Fruit fly (Drosophila melanogaster) whole organism, embryonic: ENCODE data around the gene Snapin.

Experiments
- BEAF-32 ChIP-seq: fragments of 200-800 bp; sonication (Bioruptor generic); optimal IDR thresholded peaks from 3 replicates; lab custom pipeline; 2017; ENCODE audit warnings: missing biosample characterization, missing genetic modification characterization, mild to moderate bottlenecking, moderate library complexity, missing genetic modification reagents
- CG10267 ChIP-seq: fragments of 200-800 bp; sonication (Bioruptor generic); optimal IDR thresholded peaks from 2 replicates; lab custom pipeline; 2018; ENCODE audit warnings: missing biosample characterization, mild to moderate bottlenecking, missing genetic modification characterization, moderate library complexity
- CG11247 ChIP-seq: fragments of 200-800 bp; sonication (Bioruptor generic); IDR thresholded peaks from 2 replicates; pipeline ENCODE4 v1.3.6; 2022; ENCODE audit warnings: missing biosample characterization, missing genetic modification characterization
- CG12659 ChIP-seq: fragments of 200-800 bp; sonication (Bioruptor generic); optimal IDR thresholded peaks from 3 replicates; lab custom pipeline; 2017; ENCODE audit warnings: mild to moderate bottlenecking, missing biosample characterization, missing genetic modification reagents, missing genetic modification characterization
- CG14710 ChIP-seq: fragments of 200-800 bp; sonication (Bioruptor generic); optimal IDR thresholded peaks from 3 replicates; lab custom pipeline; 2019; ENCODE audit warnings: missing biosample characterization, mild to moderate bottlenecking, missing genetic modification characterization, moderate library complexity
- CG15514 ChIP-seq: fragments of 200-800 bp; sonication (Bioruptor generic); optimal IDR thresholded peaks from 3 replicates; lab custom pipeline; 2017; ENCODE audit warnings: missing biosample characterization, missing genetic modification characterization, mild to moderate bottlenecking, moderate library complexity, missing genetic modification reagents
- CG17361 ChIP-seq: fragments of 200-800 bp; sonication (Bioruptor generic); IDR thresholded peaks from 3 replicates; pipeline ENCODE4 v1.3.6; 2022; ENCODE audit warnings: missing biosample characterization, missing genetic modification characterization
- CG17829 ChIP-seq: fragments of 200-800 bp; optimal IDR thresholded peaks from 2 replicates; lab custom pipeline; 2019; ENCODE audit warnings: missing biosample characterization, mild to moderate bottlenecking, missing genetic modification characterization, moderate library complexity
- CG2116 ChIP-seq: fragments of 200-800 bp; sonication (Bioruptor generic); optimal IDR thresholded peaks from 3 replicates; lab custom pipeline; 2018; ENCODE audit warnings: missing biosample characterization, mild to moderate bottlenecking, missing genetic modification characterization
- CG34224 ChIP-seq: fragments of 200-800 bp; sonication (Bioruptor generic); IDR thresholded peaks from 3 replicates; pipeline ENCODE4 v1.3.6; 2022; ENCODE audit warnings: missing biosample characterization, missing genetic modification characterization; ENCODE audit not compliant: partially characterized antibody
- CG3847 ChIP-seq: fragments of 200-800 bp; sonication (Bioruptor generic); IDR thresholded peaks from 2 replicates; pipeline ENCODE4 v1.3.6; 2022; ENCODE audit warnings: missing biosample characterization, missing genetic modification characterization
- CG3995 ChIP-seq: fragments of 200-800 bp; sonication (Bioruptor generic); optimal IDR thresholded peaks from 3 replicates; lab custom pipeline; 2016; ENCODE audit warnings: missing biosample characterization, missing genetic modification characterization
- CG4617 ChIP-seq: fragments of 200-800 bp; sonication (Bioruptor generic); optimal IDR thresholded peaks from 3 replicates; lab custom pipeline; 2016; ENCODE audit warnings: missing biosample characterization, missing genetic modification characterization, borderline replicate concordance
- CG7745 ChIP-seq: fragments of 200-800 bp; sonication (Bioruptor generic); optimal IDR thresholded peaks from 2 replicates; lab custom pipeline; 2018; ENCODE audit warnings: missing biosample characterization, mild to moderate bottlenecking, missing genetic modification characterization, moderate library complexity
- CG9437 ChIP-seq: fragments of 200-800 bp; sonication (Bioruptor generic); optimal IDR thresholded peaks from 2 replicates; lab custom pipeline; 2018; ENCODE audit warnings: missing biosample characterization, mild to moderate bottlenecking, missing genetic modification characterization
- CG9797 ChIP-seq: fragments of 200-800 bp; sonication (Bioruptor generic); optimal IDR thresholded peaks from 3 replicates; lab custom pipeline; 2018; ENCODE audit warnings: missing biosample characterization, mild to moderate bottlenecking, missing genetic modification characterization
- CHES-1-like ChIP-seq: fragments of 200-800 bp; sonication (Bioruptor generic); optimal IDR thresholded peaks from 2 replicates; lab custom pipeline; 2016; ENCODE audit warnings: missing biosample characterization, missing genetic modification characterization
- Dll ChIP-seq: fragments of 200-800 bp; sonication (Bioruptor generic); IDR thresholded peaks from 4 replicates; pipeline ENCODE4 v1.3.6; 2022; ENCODE audit warnings: missing biosample characterization, missing genetic modification characterization; ENCODE audit not compliant: partially characterized antibody
- Dp ChIP-seq: fragments of 200-800 bp; sonication (Bioruptor generic); optimal IDR thresholded peaks from 2 replicates; lab custom pipeline; 2018; ENCODE audit warnings: missing biosample characterization, mild to moderate bottlenecking, missing genetic modification characterization, moderate library complexity
- E2f1 ChIP-seq: fragments of 200-800 bp; sonication (Bioruptor generic); IDR thresholded peaks from 2 replicates; pipeline ENCODE4 v1.3.6; 2022; ENCODE audit warnings: missing biosample characterization, missing genetic modification characterization
- E2f2 ChIP-seq: fragments of 200-800 bp; sonication (Bioruptor generic); IDR thresholded peaks from 2 replicates; pipeline ENCODE4 v1.3.6; 2022; ENCODE audit warnings: missing biosample characterization, missing genetic modification characterization
- Elba2 ChIP-seq: fragments of 200-800 bp; sonication (Bioruptor generic); optimal IDR thresholded peaks from 3 replicates; lab custom pipeline; 2016; ENCODE audit warnings: missing biosample characterization, missing genetic modification characterization
- Fer1 ChIP-seq: fragments of 200-800 bp; sonication (Bioruptor generic); optimal IDR thresholded peaks from 2 replicates; lab custom pipeline; 2017; ENCODE audit warnings: missing biosample characterization, mild to moderate bottlenecking, missing genetic modification characterization
- Lhr ChIP-seq: fragments of 200-800 bp; sonication (Bioruptor generic); optimal IDR thresholded peaks from 3 replicates; lab custom pipeline; 2017; ENCODE audit warnings: mild to moderate bottlenecking, missing biosample characterization, missing genetic modification reagents, missing genetic modification characterization
- MBD-R2 ChIP-seq: fragments of 200-800 bp; sonication (Bioruptor generic); IDR thresholded peaks from 2 replicates; pipeline ENCODE4 v1.3.6; 2022; ENCODE audit warnings: missing biosample characterization, missing genetic modification characterization
- MESR4 ChIP-seq: fragments of 200-800 bp; sonication (Bioruptor generic); optimal IDR thresholded peaks from 2 replicates; lab custom pipeline; 2018; ENCODE audit warnings: missing biosample characterization, mild to moderate bottlenecking, missing genetic modification characterization, moderate library complexity
- Med ChIP-seq: fragments of 200-800 bp; sonication (Bioruptor generic); peaks from one replicate; lab custom pipeline; 2016; ENCODE audit warnings: missing biosample characterization, missing genetic modification characterization, mild to moderate bottlenecking, inconsistent platforms, moderate library complexity
- Mes4 ChIP-seq: fragments of 200-800 bp; sonication (Bioruptor generic); optimal IDR thresholded peaks from 2 replicates; lab custom pipeline; 2016; ENCODE audit warnings: missing biosample characterization, missing genetic modification characterization
- Mrtf ChIP-seq: fragments of 200-800 bp; sonication (Bioruptor generic); IDR thresholded peaks from 3 replicates; pipeline ENCODE4 v1.3.6; 2022; ENCODE audit warnings: missing biosample characterization, missing genetic modification characterization
- YL-1 ChIP-seq: fragments of 200-800 bp; sonication (Bioruptor generic); optimal IDR thresholded peaks from 3 replicates; lab custom pipeline; 2017; ENCODE audit warnings: missing biosample characterization, mild to moderate bottlenecking, missing genetic modification characterization
- az2 ChIP-seq: fragments of 200-800 bp; sonication (Bioruptor generic); optimal IDR thresholded peaks from 3 replicates; lab custom pipeline; 2016; ENCODE audit warnings: missing biosample characterization, missing genetic modification characterization
- crp ChIP-seq, 2 experiments: fragments of 200-800 bp; sonication (Bioruptor generic); optimal IDR thresholded peaks; 2 replicates in 1 of 2; 3 replicates in 1 of 2; lab custom pipeline; 2017; ENCODE audit warnings: missing biosample characterization in 2 of 2, missing genetic modification characterization in 2 of 2, mild to moderate bottlenecking in 1 of 2, moderate library complexity in 1 of 2
- hbn ChIP-seq: fragments of 200-800 bp; sonication (Bioruptor generic); IDR thresholded peaks from 2 replicates; pipeline ENCODE4 v1.3.6; 2022; ENCODE audit warnings: missing biosample characterization, missing genetic modification characterization; ENCODE audit not compliant: partially characterized antibody
- hkb ChIP-seq, 2 experiments: fragments of 200-800 bp in 1 of 2; fragments of >200 bp in 1 of 2; sonication (Bioruptor generic) in 1 of 2; IDR thresholded peaks in 1 of 2; optimal IDR thresholded peaks in 1 of 2; 2 replicates each; pipeline versions ENCODE4 v1.3.6 to Lab custom; 2017 to 2022; ENCODE audit warnings: missing biosample characterization in 1 of 2, missing genetic modification characterization in 1 of 2
- nau ChIP-seq: fragments of 200-800 bp; sonication (Bioruptor generic); optimal IDR thresholded peaks from 3 replicates; lab custom pipeline; 2017; ENCODE audit warnings: missing biosample characterization, mild to moderate bottlenecking, missing genetic modification characterization, missing genetic modification reagents
- nerfin-1 ChIP-seq: fragments of 200-800 bp; sonication (Bioruptor generic); optimal IDR thresholded peaks from 3 replicates; lab custom pipeline; 2019; ENCODE audit warnings: missing biosample characterization, mild to moderate bottlenecking, missing genetic modification characterization, moderate library complexity
- phol ChIP-seq: fragments of 200-800 bp; sonication (Bioruptor generic); optimal IDR thresholded peaks from 3 replicates; lab custom pipeline; 2018; ENCODE audit warnings: missing biosample characterization, mild to moderate bottlenecking, missing genetic modification characterization, moderate library complexity
- pzg ChIP-seq: fragments of 200-800 bp; sonication (Bioruptor generic); optimal IDR thresholded peaks from 3 replicates; lab custom pipeline; 2018; ENCODE audit warnings: missing biosample characterization, mild to moderate bottlenecking, missing genetic modification characterization, moderate library complexity
- ranshi ChIP-seq: fragments of 200-800 bp; sonication (Bioruptor generic); IDR thresholded peaks from 2 replicates; pipeline ENCODE4 v1.3.6; 2022; ENCODE audit warnings: missing biosample characterization, missing genetic modification characterization
- row ChIP-seq: fragments of 200-800 bp; sonication (Bioruptor generic); IDR thresholded peaks from 3 replicates; pipeline ENCODE4 v1.3.6; 2022; ENCODE audit warnings: missing biosample characterization, missing genetic modification characterization
- sens ChIP-seq: fragments of 200-800 bp; sonication (Bioruptor generic); peaks from one replicate; lab custom pipeline; 2016; ENCODE audit warnings: missing biosample characterization, missing genetic modification characterization
- stwl ChIP-seq: fragments of 200-800 bp; sonication (Bioruptor generic); optimal IDR thresholded peaks from 3 replicates; lab custom pipeline; 2018; ENCODE audit warnings: missing biosample characterization, mild to moderate bottlenecking, missing genetic modification characterization, moderate library complexity
- sug ChIP-seq: fragments of 200-800 bp; optimal IDR thresholded peaks from 2 replicates; lab custom pipeline; 2019; ENCODE audit warnings: missing biosample characterization, mild to moderate bottlenecking, missing genetic modification characterization, moderate library complexity
- trem ChIP-seq: fragments of 200-800 bp; optimal IDR thresholded peaks from 3 replicates; lab custom pipeline; 2019; ENCODE audit warnings: missing biosample characterization, mild to moderate bottlenecking, missing genetic modification characterization, moderate library complexity
- vvl ChIP-seq: fragments of 200-800 bp; sonication (Bioruptor generic); IDR thresholded peaks from 2 replicates; pipeline ENCODE4 v1.3.6; 2022; ENCODE audit warnings: missing biosample characterization, missing genetic modification characterization

The Snapin gene

dm6 chr2L:2748480-2749143, 10.9 kb downstream of the Snapin start (continued):
- TF ChIP-seq Mes4 (GFP tag; lab: Kevin White, UChicago): peak; percentile 66

DNA sequence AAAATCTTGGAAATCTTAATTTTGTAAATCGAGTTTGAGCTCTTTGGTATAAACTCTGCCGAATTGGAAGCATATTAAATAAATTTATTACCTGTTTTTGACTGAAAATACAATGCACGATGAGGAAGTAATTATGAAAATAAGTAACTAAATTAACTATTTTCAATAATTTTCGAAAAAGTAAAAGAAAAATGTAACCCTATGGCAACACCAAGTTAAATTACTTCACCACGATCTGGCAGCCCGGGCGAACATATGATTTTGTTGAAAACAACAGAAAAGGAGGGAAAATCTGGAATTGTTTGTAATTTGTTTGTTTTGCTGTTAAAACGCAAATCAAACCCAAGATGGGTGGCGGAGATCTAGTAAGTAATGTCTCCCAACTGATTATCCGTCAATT, 14.6 kb downstream of the Snapin start, which contains the start of the genes CG9961 and Cwc25:
Gene CG9961 (minus strand): TSS at position 83 of the 400 bp plus-strand sequence.
Gene Cwc25 (plus strand): TSS at position 247 of the 400 bp plus-strand sequence.
- TF ChIP-seq YL-1 (peak; percentile 16), CG34224 (GFP tag; lab: Robert Waterston, UW) (peak; percentile 26; the same call in 1 of the 3 replicates), CG4617 (GFP tag; lab: Kevin White, UChicago) (peak; percentile 26), E2f1 (GFP tag; lab: Robert Waterston, UW) (peak; percentile 24; the same call in 1 of the 2 replicates), nerfin-1 (tag; lab: Kevin White, UChicago) (peak; percentile 29), MBD-R2 (GFP tag; lab: Robert Waterston, UW) (peak; percentile 90), CG15514 (GFP tag; lab: Kevin White, UChicago) (peak; percentile 25), trem (tag; lab: Kevin White, UChicago) (peak; percentile 43), Dll (0 out of 4 replicates have a peak, but pooled peaks have one; percentile 29), sens (GFP tag; lab: Kevin White, UChicago) (peak; percentile 84), Mrtf (GFP tag; lab: Robert Waterston, UW) (no peak), pzg (GFP tag; lab: Kevin White, UChicago) (peak; percentile 44), nau (no peak), CG3847 (0 out of 2 replicates have a peak, but pooled peaks have one; percentile 33), CG17361 (GFP tag; lab: Robert Waterston, UW) (0 out of 3 replicates have a peak, but pooled peaks have one; percentile 24), phol (tag; lab: Kevin White, UChicago) (peak; percentile 25), CHES-1-like (no peak), Med (GFP tag; lab: Kevin White, UChicago) (no peak), CG17829 (tag; lab: Kevin White, UChicago) (peak; percentile 9), Fer1 (GFP tag; lab: Kevin White, UChicago) (peak; percentile 1), CG14710 (tag; lab: Kevin White, UChicago) (peak; percentile 53), MESR4 (peak; percentile 28), CG9437 (peak; percentile 81), hbn (no peak), az2 (GFP tag; lab: Kevin White, UChicago) (no peak), E2f2 (GFP tag; lab: Robert Waterston, UW) (peak; percentile 64), row (GFP tag; lab: Robert Waterston, UW) (0 out of 3 replicates have a peak, but pooled peaks have one; percentile 24), CG11247 (GFP tag; lab: Robert Waterston, UW) (no peak), CG10267 (tag; lab: Kevin White, UChicago) (peak; percentile 31), sug (tag; lab: Kevin White, UChicago) (peak; percentile 3), CG2116 (peak; percentile 12), CG3995 (GFP tag; lab: Kevin White, UChicago) (peak; percentile 14), stwl (tag; lab: Kevin White, UChicago) (peak; percentile 34), crp (GFP tag; optimal IDR thresholded peaks at IDR 0.05; lab: Kevin White, UChicago) (peak; percentile 48 to 88), Dp (GFP tag; lab: Kevin White, UChicago) (peak; percentile 42)

- TF ChIP-seq CG17361 (GFP tag; lab: Robert Waterston, UW) (0 out of 3 replicates have a peak, but pooled peaks have one; percentile 18), hkb (optimal IDR thresholded peaks at IDR 0.05; lab: Kevin White, UChicago) (no peak), hkb (GFP tag; IDR thresholded peaks at IDR 0.05; lab: Robert Waterston, UW) (0 out of 2 replicates have a peak, but pooled peaks have one; percentile 25), BEAF-32 (GFP tag; lab: Kevin White, UChicago) (peak; percentile 41), CG2116 (peak; percentile 68), sug (tag; lab: Kevin White, UChicago) (peak; percentile 40), vvl (peak; percentile 83), Elba2 (GFP tag; lab: Kevin White, UChicago) (peak; percentile 64), CG7745 (tag; lab: Kevin White, UChicago) (peak; percentile 88), hbn (peak; percentile 40; the same call in 1 of the 2 replicates), ranshi (GFP tag; lab: Robert Waterston, UW) (no peak), CG12659 (peak; percentile 36), Lhr (peak; percentile 68), CG9797 (peak; percentile 51), crp (GFP tag; optimal IDR thresholded peaks at IDR 0.05; lab: Kevin White, UChicago) (peak in 1 of 2 experiments; percentile 70)
These were observed 19.7 kb downstream of the Snapin start, which contains the start of gene Hrs for dm6 chr2L:2739820-2740230. Gene Hrs (plus strand): TSS chr2L:2739986.
